Worm (Caenorhabditis elegans): ENCODE measurements around the gene meg-4.
"Not testable (repeated sequence)": the region's sequence is repeated elsewhere in the genome, so short reads cannot be mapped to it uniquely, and the experiment has no call there.

Gene meg-4

ce11 chrX:1696879-1697278 is 14.1 kb downstream of the meg-4 start, which contains the start of gene C36C9.4:
Gene C36C9.4 (minus strand): TSS chrX:1696979.
- not testable (repeated sequence) for TF ChIP-seq lin-26 (GFP tag; IDR thresholded peaks at IDR 0.05); madf-10 (tag; optimal IDR thresholded peaks at IDR 0.05); Y95B8A.8 (GFP tag; IDR thresholded peaks at IDR 0.05)

DNA sequence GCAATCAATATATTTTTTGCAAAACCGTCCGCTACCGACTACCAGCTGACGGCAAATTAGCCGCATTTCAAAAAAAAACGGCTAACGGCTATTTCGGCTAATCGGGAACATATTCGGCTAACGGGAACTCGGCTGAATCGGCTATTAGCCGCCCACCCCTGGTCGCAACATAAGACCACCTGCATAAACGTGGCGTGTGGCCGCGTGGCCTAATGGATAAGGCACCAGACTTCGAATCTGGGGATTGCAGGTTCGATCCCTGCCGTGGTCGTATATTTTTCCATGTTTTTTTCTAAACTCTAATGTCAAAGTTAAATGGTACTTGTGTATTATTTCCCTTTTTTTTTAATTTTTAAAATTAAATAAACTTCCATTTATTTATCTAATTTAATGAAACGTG is 15.7 kb downstream of the meg-4 start:
- no peak for TF ChIP-seq C17E4.6 (GFP tag; IDR thresholded peaks at IDR 0.05)
- TF ChIP-seq D2030.7 (GFP tag; IDR thresholded peaks at IDR 0.05) = peak; percentile 36; the same call in 1 of the 2 replicates
- TF ChIP-seq pbrm-1 (GFP tag; IDR thresholded peaks at IDR 0.05) = no peak
- no peak for TF ChIP-seq lsl-1 (GFP tag; optimal IDR thresholded peaks at IDR 0.05)
- TF ChIP-seq zfh-2 (GFP tag; conservative IDR thresholded peaks at IDR 0.05) = peak; percentile 33; the same call in 1 of the 2 replicates
- TF ChIP-seq hlh-12 (tag; optimal IDR thresholded peaks at IDR 0.05) = no peak
- TF ChIP-seq ceh-100 (GFP tag; IDR thresholded peaks at IDR 0.05) = no peak
- TF ChIP-seq lsy-27 (tag; optimal IDR thresholded peaks at IDR 0.05; ENCODE audit: borderline replicate concordance, insufficient read depth) = no peak
- peak; percentile 80 for TF ChIP-seq tbp1 (GFP tag; optimal IDR thresholded peaks at IDR 0.05)
- TF ChIP-seq Y53G8AR.9 (GFP tag; conservative IDR thresholded peaks at IDR 0.05) = no peak
- TF ChIP-seq F22D6.2 (tag; optimal IDR thresholded peaks at IDR 0.05) = no peak
- no peak for TF ChIP-seq mel-28 (tag; optimal IDR thresholded peaks at IDR 0.05; ENCODE audit: borderline replicate concordance)
- no peak for TF ChIP-seq ccch-3 (GFP tag; optimal IDR thresholded peaks at IDR 0.05)
- peak; percentile 64 for TF ChIP-seq him-1 (tag; optimal IDR thresholded peaks at IDR 0.05)
- TF ChIP-seq athp-1 (tag; optimal IDR thresholded peaks at IDR 0.05) = no peak
- no peak for TF ChIP-seq Y67H2A.10 (GFP tag; conservative IDR thresholded peaks at IDR 0.05)
- TF ChIP-seq ceh-91 (GFP tag; IDR thresholded peaks at IDR 0.05) = 0 out of 2 replicates have a peak, but pooled peaks have one; percentile 28
- TF ChIP-seq rpc-1 (optimal IDR thresholded peaks at IDR 0.05) = peak; percentile 19
- TF ChIP-seq rpc-1 (tag; optimal IDR thresholded peaks at IDR 0.05) = peak; percentile 73
- TF ChIP-seq bed-2 (GFP tag; IDR thresholded peaks at IDR 0.05) = no peak
- no peak for TF ChIP-seq F57A8.1 (GFP tag; optimal IDR thresholded peaks at IDR 0.05)
- no peak for TF ChIP-seq unc-62 (GFP tag; optimal IDR thresholded peaks at IDR 0.05)
- no peak for TF ChIP-seq nhr-27 (tag; optimal IDR thresholded peaks at IDR 0.05)
- TF ChIP-seq B0261.1 (tag; optimal IDR thresholded peaks at IDR 0.05) = peak; percentile 51
- TF ChIP-seq somi-1 (GFP tag; optimal IDR thresholded peaks at IDR 0.05) = no peak
- no peak for TF ChIP-seq let-526 (GFP tag; IDR thresholded peaks at IDR 0.05)
- TF ChIP-seq ztf-25 (GFP tag; IDR thresholded peaks at IDR 0.05) = no peak

ce11 chrX:1703049-1703448 is 20.3 kb downstream of the meg-4 start:
- no peak for TF ChIP-seq gei-17 (GFP tag; optimal IDR thresholded peaks at IDR 0.05)
- no peak for TF ChIP-seq rec-8 (tag; optimal IDR thresholded peaks at IDR 0.05)
- no peak for TF ChIP-seq nhr-27 (tag; optimal IDR thresholded peaks at IDR 0.05)
- TF ChIP-seq zim-3 (tag; optimal IDR thresholded peaks at IDR 0.05) = no peak
- no peak for TF ChIP-seq let-607 (tag; optimal IDR thresholded peaks at IDR 0.05)
- TF ChIP-seq tlf-1 (GFP tag; optimal IDR thresholded peaks at IDR 0.05) = no peak
- peak; percentile 94 for TF ChIP-seq zfh-2 (GFP tag; conservative IDR thresholded peaks at IDR 0.05)
- TF ChIP-seq pbrm-1 (GFP tag; IDR thresholded peaks at IDR 0.05) = no peak
- TF ChIP-seq egrh-3 (GFP tag; IDR thresholded peaks at IDR 0.05) = peak; percentile 70; the same call in 1 of the 2 replicates
- no peak for TF ChIP-seq nfya-1 (tag; optimal IDR thresholded peaks at IDR 0.05; ENCODE audit: borderline replicate concordance, insufficient read depth)
- 0 out of 2 replicates have a peak, but pooled peaks have one; percentile 48 for TF ChIP-seq cebp-2 (GFP tag; IDR thresholded peaks at IDR 0.05)
